Worm (Caenorhabditis elegans) whole organism, L4 larva: ENCODE results near the gene K10H10.13.
A peak's percentile ranks its signal among the peaks of the same experiment; 100 is the strongest.

Experiments
- D1046.2 ChIP-seq: fragments of 200-800 bp; sonication (Bioruptor generic); IDR thresholded peaks from 2 replicates; pipeline ENCODE4 v1.3.6; 2022; ENCODE audit warnings: missing genetic modification characterization, missing compliant biosample characterization
- F37D6.2 ChIP-seq: sonication (generic microtip); optimal IDR thresholded peaks from 2 replicates; lab custom pipeline; 2016; ENCODE audit warnings: mild to moderate bottlenecking, missing genetic modification characterization, missing compliant biosample characterization
- R02D3.7 ChIP-seq: fragments of 150-350 bp; sonication (generic microtip); optimal IDR thresholded peaks from 3 replicates; lab custom pipeline; 2014; ENCODE audit warnings: missing biosample characterization, missing genetic modification characterization
- Y105C5A.15 ChIP-seq: fragments of 200-800 bp; sonication (Bioruptor generic); IDR thresholded peaks from 2 replicates; pipeline ENCODE4 v1.3.6; 2022; ENCODE audit warnings: missing genetic modification characterization, missing compliant biosample characterization
- Y75B8A.6 ChIP-seq: fragments of 200-800 bp; sonication (Bioruptor generic); IDR thresholded peaks from 2 replicates; pipeline ENCODE4 v1.3.6; 2022; ENCODE audit warnings: missing genetic modification reagents, missing genetic modification characterization, missing compliant biosample characterization
- ZK337.2 ChIP-seq: fragments of 200-800 bp; sonication (Bioruptor generic); IDR thresholded peaks from 2 replicates; pipeline ENCODE4 v1.3.6; 2022; ENCODE audit warnings: missing genetic modification reagents, missing genetic modification characterization, missing compliant biosample characterization
- aha-1 ChIP-seq: fragments of 150-350 bp; peaks from one replicate; lab custom pipeline; 2014; ENCODE audit warnings: missing biosample characterization, missing genetic modification characterization
- aly-2 ChIP-seq: sonication (generic microtip); optimal IDR thresholded peaks from 2 replicates; lab custom pipeline; 2018; ENCODE audit warnings: missing biosample characterization, missing genetic modification characterization
- ama-1 ChIP-seq: fragments of 150-350 bp; optimal IDR thresholded peaks from 2 replicates; lab custom pipeline; 2014; ENCODE audit warnings: inconsistent platforms, mixed read lengths
- attf-4 ChIP-seq: sonication (generic microtip); optimal IDR thresholded peaks from 3 replicates; lab custom pipeline; 2017; ENCODE audit warnings: missing biosample characterization, missing genetic modification characterization
- ceh-62 ChIP-seq: sonication (generic microtip); optimal IDR thresholded peaks from 2 replicates; lab custom pipeline; 2017; ENCODE audit warnings: missing biosample characterization, missing genetic modification characterization
- ctbp-1 ChIP-seq: fragments of 200-800 bp; sonication (Bioruptor generic); IDR thresholded peaks from 2 replicates; pipeline ENCODE4 v1.3.6; 2022; ENCODE audit warnings: missing genetic modification reagents, missing genetic modification characterization, missing compliant biosample characterization
- daf-16 ChIP-seq, 3 experiments: sonication (generic microtip); optimal IDR thresholded peaks; 2 replicates each; lab custom pipeline; 2016 to 2017; ENCODE audit warnings: missing genetic modification characterization in 3 of 3, missing genetic modification reagents in 3 of 3, mild to moderate bottlenecking in 2 of 3, missing compliant biosample characterization in 2 of 3, missing biosample characterization in 1 of 3, moderate library complexity in 1 of 3
- dmd-6 ChIP-seq: fragments of 200-800 bp; sonication (Bioruptor generic); IDR thresholded peaks from 2 replicates; pipeline ENCODE4 v1.3.6; 2022; ENCODE audit warnings: missing genetic modification reagents, missing genetic modification characterization, missing compliant biosample characterization
- dmd-8 ChIP-seq: fragments of 200-800 bp; sonication (Bioruptor generic); IDR thresholded peaks from 2 replicates; pipeline ENCODE4 v1.3.6; 2022; ENCODE audit warnings: missing genetic modification characterization, missing compliant biosample characterization
- dmd-9 ChIP-seq: fragments of 200-800 bp; sonication (Bioruptor generic); IDR thresholded peaks from 2 replicates; pipeline ENCODE4 v1.3.6; 2022; ENCODE audit warnings: missing genetic modification reagents, missing genetic modification characterization, missing compliant biosample characterization
- duxl-1 ChIP-seq: sonication (generic microtip); optimal IDR thresholded peaks from 2 replicates; lab custom pipeline; 2016; ENCODE audit warnings: mild to moderate bottlenecking, missing genetic modification characterization, moderate library complexity, missing compliant biosample characterization; ENCODE audit not compliant: poor library complexity
- dve-1 ChIP-seq: sonication (generic microtip); optimal IDR thresholded peaks from 2 replicates; lab custom pipeline; 2017; ENCODE audit warnings: antibody characterized with exemption, mild to moderate bottlenecking, missing genetic modification characterization, missing compliant biosample characterization; ENCODE audit not compliant: insufficient read depth
- egl-43 ChIP-seq: fragments of 200-800 bp; sonication (Bioruptor generic); IDR thresholded peaks from 2 replicates; pipeline ENCODE4 v1.3.6; 2022; ENCODE audit warnings: missing genetic modification reagents, missing genetic modification characterization, missing compliant biosample characterization
- fos-1 ChIP-seq: fragments of 150-350 bp; optimal IDR thresholded peaks from 2 replicates; lab custom pipeline; 2014; ENCODE audit warnings: missing biosample characterization, missing genetic modification characterization
- hif-1 ChIP-seq, 2 experiments: sonication (generic microtip); optimal IDR thresholded peaks; 2 replicates each; lab custom pipeline; 2016 to 2017; ENCODE audit warnings: missing compliant biosample characterization in 2 of 2, missing genetic modification characterization in 2 of 2, missing genetic modification reagents in 2 of 2, missing genotype in 2 of 2, mild to moderate bottlenecking in 1 of 2
- hlh-11 ChIP-seq: fragments of 200-800 bp; sonication (Bioruptor generic); optimal IDR thresholded peaks from 2 replicates; lab custom pipeline; 2018; ENCODE audit warnings: mild to moderate bottlenecking, missing genetic modification characterization, missing compliant biosample characterization
- hlh-30 ChIP-seq: sonication (generic microtip); optimal IDR thresholded peaks from 2 replicates; lab custom pipeline; 2017; ENCODE audit warnings: antibody characterized with exemption, mild to moderate bottlenecking, missing genetic modification characterization, missing compliant biosample characterization; ENCODE audit not compliant: insufficient read depth
- hmg-1.1 ChIP-seq: fragments of 200-800 bp; sonication (Bioruptor generic); IDR thresholded peaks from 2 replicates; pipeline ENCODE4 v1.3.6; 2022; ENCODE audit warnings: missing genetic modification reagents, missing genetic modification characterization, missing compliant biosample characterization
- lin-15B ChIP-seq: fragments of 150-350 bp; sonication (generic microtip); optimal IDR thresholded peaks from 3 replicates; lab custom pipeline; 2014; ENCODE audit warnings: missing biosample characterization, missing genetic modification characterization
- lir-3 ChIP-seq: sonication (generic microtip); optimal IDR thresholded peaks from 2 replicates; lab custom pipeline; 2016; ENCODE audit warnings: mild to moderate bottlenecking, missing genetic modification characterization, missing compliant biosample characterization
- madf-5 ChIP-seq, 2 experiments: fragments of 200-800 bp; sonication (Bioruptor generic); IDR thresholded peaks; 2 replicates each; pipeline ENCODE4 v1.3.6; 2022; ENCODE audit warnings: missing compliant biosample characterization in 2 of 2, missing genetic modification characterization in 2 of 2
- mdl-1 ChIP-seq, 2 experiments: fragments of 150-350 bp in 1 of 2; sonication (generic microtip) in 1 of 2; optimal IDR thresholded peaks; 2 replicates each; lab custom pipeline; 2014 to 2017; ENCODE audit warnings: missing biosample characterization in 2 of 2, missing genetic modification characterization in 2 of 2
- mdt-29 ChIP-seq: fragments of 200-800 bp; sonication (Bioruptor generic); IDR thresholded peaks from 2 replicates; pipeline ENCODE4 v1.3.6; 2022; ENCODE audit warnings: missing genetic modification reagents, missing genetic modification characterization, missing compliant biosample characterization
- mes-2 ChIP-seq: sonication (generic microtip); optimal IDR thresholded peaks from 2 replicates; lab custom pipeline; 2016; ENCODE audit warnings: missing genotype, mild to moderate bottlenecking, missing genetic modification characterization, missing compliant biosample characterization; ENCODE audit not compliant: poor library complexity, severe bottlenecking
- mxl-2 ChIP-seq: fragments of 200-800 bp; sonication (Bioruptor generic); conservative IDR thresholded peaks from 2 replicates; pipeline ENCODE4 v1.3.6; 2022; ENCODE audit warnings: missing genetic modification reagents, missing genetic modification characterization, missing compliant biosample characterization
- mxl-3 ChIP-seq: fragments of 200-800 bp; sonication (Bioruptor generic); optimal IDR thresholded peaks from 2 replicates; lab custom pipeline; 2018; ENCODE audit warnings: mild to moderate bottlenecking, missing genetic modification characterization, missing compliant biosample characterization
- nhr-102 ChIP-seq: sonication (generic microtip); optimal IDR thresholded peaks from 2 replicates; lab custom pipeline; 2016; ENCODE audit warnings: mild to moderate bottlenecking, missing genetic modification characterization, moderate library complexity, missing compliant biosample characterization
- nhr-111 ChIP-seq: fragments of 200-800 bp; sonication (Bioruptor generic); optimal IDR thresholded peaks from 2 replicates; lab custom pipeline; 2018; ENCODE audit warnings: mild to moderate bottlenecking, missing genetic modification characterization, missing compliant biosample characterization
- nhr-28 ChIP-seq: fragments of 150-350 bp; optimal IDR thresholded peaks from 2 replicates; lab custom pipeline; 2014; ENCODE audit warnings: missing biosample characterization, missing genetic modification characterization
- nhr-41 ChIP-seq: fragments of 200-800 bp; sonication (Bioruptor generic); IDR thresholded peaks from 2 replicates; pipeline ENCODE4 v1.3.6; 2022; ENCODE audit warnings: missing genetic modification reagents, missing genetic modification characterization, missing compliant biosample characterization
- nhr-6 ChIP-seq: fragments of 150-350 bp; optimal IDR thresholded peaks from 2 replicates; lab custom pipeline; 2014; ENCODE audit warnings: missing biosample characterization, missing genetic modification characterization
- pha-4 ChIP-seq, 2 experiments: fragments of 150-350 bp in 1 of 2; fragments of 200-800 bp in 1 of 2; sonication (Bioruptor generic) in 1 of 2; IDR thresholded peaks in 1 of 2; optimal IDR thresholded peaks in 1 of 2; 2 replicates each; pipeline versions ENCODE4 v1.3.6 to Lab custom; 2014 to 2022; ENCODE audit warnings: missing genetic modification characterization in 2 of 2, missing genetic modification reagents in 2 of 2, missing biosample characterization in 1 of 2, missing compliant biosample characterization in 1 of 2
- pqm-1 ChIP-seq: sonication (generic microtip); optimal IDR thresholded peaks from 2 replicates; lab custom pipeline; 2017; ENCODE audit warnings: missing biosample characterization, missing genetic modification characterization
- rbr-2 ChIP-seq: sonication (generic microtip); optimal IDR thresholded peaks from 2 replicates; lab custom pipeline; 2016; ENCODE audit warnings: missing genotype, missing genetic modification characterization, missing compliant biosample characterization
- snpc-1.2 ChIP-seq: fragments of 200-800 bp; sonication (Bioruptor generic); IDR thresholded peaks from 2 replicates; pipeline ENCODE4 v1.3.6; 2022; ENCODE audit warnings: missing genetic modification reagents, missing genetic modification characterization, missing compliant biosample characterization
- unc-130 ChIP-seq: sonication (generic microtip); optimal IDR thresholded peaks from 2 replicates; lab custom pipeline; 2016; ENCODE audit warnings: missing genetic modification reagents, missing genetic modification characterization, missing compliant biosample characterization
- unc-39 ChIP-seq: sonication (generic microtip); optimal IDR thresholded peaks from 2 replicates; lab custom pipeline; 2017; ENCODE audit warnings: missing biosample characterization, missing genetic modification characterization
- vab-7 ChIP-seq: fragments of 200-800 bp; sonication (Bioruptor generic); IDR thresholded peaks from 2 replicates; pipeline ENCODE4 v1.3.6; 2022; ENCODE audit warnings: missing genetic modification reagents, missing genetic modification characterization, missing compliant biosample characterization
- zfp-3 ChIP-seq: fragments of 200-800 bp; sonication (Bioruptor generic); conservative IDR thresholded peaks from 2 replicates; pipeline ENCODE4 v1.3.6; 2022; ENCODE audit warnings: missing genetic modification reagents, missing genetic modification characterization, missing compliant biosample characterization
- zip-11 ChIP-seq: fragments of 200-800 bp; sonication (Bioruptor generic); IDR thresholded peaks from 2 replicates; pipeline ENCODE4 v1.3.6; 2022; ENCODE audit warnings: missing genetic modification characterization, missing compliant biosample characterization
- ztf-11 ChIP-seq: fragments of 150-350 bp; optimal IDR thresholded peaks from 2 replicates; lab custom pipeline; 2014; ENCODE audit warnings: missing biosample characterization, missing genetic modification characterization

Gene K10H10.13

ce11 chrII:14534000-14534399 is 22.9 kb upstream of the K10H10.13 start, which contains the start of gene C04H5.1:
Gene C04H5.1, plus strand, starts transcription at chrII:14534300.
- no peak for TF ChIP-seq Y75B8A.6 (GFP tag; lab: Robert Waterston, UW)
- no peak for TF ChIP-seq ama-1 (lab: Kevin White, UChicago)
- TF ChIP-seq dmd-9 (GFP tag; lab: Robert Waterston, UW) = no peak
- TF ChIP-seq aha-1 = peak; percentile 40

ce11 chrII:14528233-14528802 is 17.2 kb upstream of the K10H10.13 start, which contains the start of the genes F57C2.5 and spat-1:
Gene F57C2.5, minus strand, starts transcription at chrII:14528239.
Gene spat-1, plus strand, starts transcription at chrII:14528752.
- TF ChIP-seq attf-4 (tag; lab: Kevin White, UChicago) = no peak
- TF ChIP-seq rbr-2 (tag; lab: Kevin White, UChicago) = peak; percentile 63
- no peak for TF ChIP-seq daf-16 (GFP tag; optimal IDR thresholded peaks at IDR 0.05; lab: Kevin White, UChicago)
- peak; percentile 90 for TF ChIP-seq daf-16 (tag; optimal IDR thresholded peaks at IDR 0.05; lab: Kevin White, UChicago)
- peak; percentile 26 for TF ChIP-seq hlh-30 (tag; lab: Kevin White, UChicago)
- TF ChIP-seq unc-130 (GFP tag; lab: Kevin White, UChicago) = peak; percentile 88
- peak; percentile 28 for TF ChIP-seq hlh-11
- TF ChIP-seq nhr-111 (GFP tag; lab: Kevin White, UChicago) = no peak
- TF ChIP-seq pha-4 (GFP tag; IDR thresholded peaks at IDR 0.05; lab: Robert Waterston, UW) = peak; percentile 10; the same call in 1 of the 2 replicates
- peak; percentile 49 for TF ChIP-seq pha-4 (tag; optimal IDR thresholded peaks at IDR 0.05; lab: Kevin White, UChicago)
- peak; percentile 55 for TF ChIP-seq pqm-1 (tag; lab: Kevin White, UChicago)
- TF ChIP-seq madf-5 (GFP tag; IDR thresholded peaks at IDR 0.05; lab: Robert Waterston, UW) = no peak
- peak; percentile 22 for TF ChIP-seq F37D6.2
- peak; percentile 58 for TF ChIP-seq dve-1 (tag; lab: Kevin White, UChicago)
- TF ChIP-seq nhr-102 = no peak
- TF ChIP-seq ztf-11 (tag; lab: Kevin White, UChicago) = no peak
- TF ChIP-seq ZK337.2 (GFP tag; lab: Robert Waterston, UW) = no peak
- TF ChIP-seq lin-15B (tag; lab: Kevin White, UChicago) = no peak
- TF ChIP-seq nhr-28 = peak; percentile 48
- no peak for TF ChIP-seq ctbp-1 (GFP tag; lab: Robert Waterston, UW)
- TF ChIP-seq lir-3 (tag; lab: Kevin White, UChicago) = no peak
- no peak for TF ChIP-seq aly-2 (tag; lab: Kevin White, UChicago)
- no peak for TF ChIP-seq mdt-29 (GFP tag; lab: Robert Waterston, UW)
- TF ChIP-seq Y105C5A.15 (GFP tag; lab: Robert Waterston, UW) = no peak
- TF ChIP-seq mxl-2 (GFP tag; lab: Robert Waterston, UW) = no peak
- TF ChIP-seq dmd-8 (GFP tag; lab: Robert Waterston, UW) = no peak
- TF ChIP-seq nhr-6 (tag; lab: Kevin White, UChicago) = peak; percentile 29
- TF ChIP-seq egl-43 (GFP tag; lab: Robert Waterston, UW) = no peak
- TF ChIP-seq fos-1 (tag; lab: Kevin White, UChicago) = no peak
- no peak for TF ChIP-seq zip-11 (GFP tag; lab: Robert Waterston, UW)
- peak; percentile 59; the same call in 1 of the 2 replicates for TF ChIP-seq vab-7 (GFP tag; lab: Robert Waterston, UW)
- no peak; the same call in 1 of the 2 replicates for TF ChIP-seq dmd-6
- no peak for TF ChIP-seq mdl-1 (tag; optimal IDR thresholded peaks at IDR 0.05; lab: Kevin White, UChicago)
- TF ChIP-seq hif-1 (tag; optimal IDR thresholded peaks at IDR 0.05; lab: Kevin White, UChicago) = peak in 1 of 2 experiments; percentile 86
- no peak for TF ChIP-seq duxl-1
- TF ChIP-seq zfp-3 (GFP tag; lab: Robert Waterston, UW) = no peak
- no peak for TF ChIP-seq nhr-41 (GFP tag; lab: Robert Waterston, UW)
- no peak for TF ChIP-seq ceh-62 (tag; lab: Kevin White, UChicago)
- TF ChIP-seq mes-2 = peak; percentile 87
- no peak for TF ChIP-seq mxl-3 (GFP tag; lab: Kevin White, UChicago)
- TF ChIP-seq unc-39 (tag; lab: Kevin White, UChicago) = no peak
- no peak for TF ChIP-seq snpc-1.2 (GFP tag; lab: Robert Waterston, UW)
- no peak for TF ChIP-seq D1046.2 (GFP tag; lab: Robert Waterston, UW)
- peak; percentile 53; the same call in 1 of the 2 replicates for TF ChIP-seq hmg-1.1
- TF ChIP-seq R02D3.7 (tag; lab: Kevin White, UChicago) = no peak
